Fruit fly (Drosophila melanogaster): ENCODE data around the gene CG43149.
A peak's percentile ranks its signal among the peaks of the same experiment; 100 is the strongest.

Gene CG43149

dm6 chr3L:91933-92332 lies 37.4 kb upstream of the CG43149 start (continued):
- peak; percentile 23 for TF ChIP-seq kni (GFP tag; optimal IDR thresholded peaks at IDR 0.05)
- no peak for TF ChIP-seq ro (GFP tag; IDR thresholded peaks at IDR 0.05)
- TF ChIP-seq CG16779 (GFP tag; IDR thresholded peaks at IDR 0.05) = no peak
- TF ChIP-seq Hmx (GFP tag; optimal IDR thresholded peaks at IDR 0.05) = no peak
- TF ChIP-seq CG6791 (GFP tag; IDR thresholded peaks at IDR 0.05; ENCODE audit: partially characterized antibody) = no peak
- no peak for TF ChIP-seq pb (GFP tag; optimal IDR thresholded peaks at IDR 0.05)
- TF ChIP-seq HLH4C (GFP tag; IDR thresholded peaks at IDR 0.05; ENCODE audit: partially characterized antibody) = no peak
- TF ChIP-seq oc (tag; optimal IDR thresholded peaks at IDR 0.05) = no peak
- TF ChIP-seq Oaz (GFP tag; IDR thresholded peaks at IDR 0.05) = no peak
- no peak for TF ChIP-seq gro (GFP tag; optimal IDR thresholded peaks at IDR 0.05)
- no peak for TF ChIP-seq Dref (GFP tag; IDR thresholded peaks at IDR 0.05)
- TF ChIP-seq CG32532 (GFP tag; IDR thresholded peaks at IDR 0.05) = peak; percentile 11; the same call in 1 of the 2 replicates
- TF ChIP-seq sd (tag; optimal IDR thresholded peaks at IDR 0.05) = peak; percentile 86
- no peak for TF ChIP-seq CG4707 (GFP tag; optimal IDR thresholded peaks at IDR 0.05)
- no peak for TF ChIP-seq fd3F (GFP tag; optimal IDR thresholded peaks at IDR 0.05)
- TF ChIP-seq Rx (GFP tag; IDR thresholded peaks at IDR 0.05) = no peak
- no peak for TF ChIP-seq sqz (GFP tag; optimal IDR thresholded peaks at IDR 0.05)
- peak; percentile 33 for TF ChIP-seq twi (tag; optimal IDR thresholded peaks at IDR 0.05)
- TF ChIP-seq CG8290 (GFP tag; optimal IDR thresholded peaks at IDR 0.05) = no peak
- TF ChIP-seq CG8290 (tag; optimal IDR thresholded peaks at IDR 0.05) = peak in 1 of 2 experiments; percentile 40
- TF ChIP-seq so (GFP tag; IDR thresholded peaks at IDR 0.05) = peak; percentile 74; the same call in 2 of the 3 replicates
- TF ChIP-seq CG2199 (GFP tag; IDR thresholded peaks at IDR 0.05) = peak; percentile 97
- TF ChIP-seq CG4360 (GFP tag; IDR thresholded peaks at IDR 0.05) = 0 out of 2 replicates have a peak, but pooled peaks have one; percentile 44
- TF ChIP-seq z (GFP tag; IDR thresholded peaks at IDR 0.05) = peak; percentile 62; the same call in 1 of the 3 replicates
- TF ChIP-seq CG12769 (tag; optimal IDR thresholded peaks at IDR 0.05) = peak; percentile 73
- no peak for TF ChIP-seq CrebB (tag; optimal IDR thresholded peaks at IDR 0.05)
- no peak for TF ChIP-seq maf-S (GFP tag; optimal IDR thresholded peaks at IDR 0.05)
- TF ChIP-seq gcm (GFP tag; optimal IDR thresholded peaks at IDR 0.05) = no peak
- TF ChIP-seq exex (tag; optimal IDR thresholded peaks at IDR 0.05) = peak; percentile 67
- no peak for TF ChIP-seq CG17568 (GFP tag; optimal IDR thresholded peaks at IDR 0.05)
- TF ChIP-seq Adf1 (GFP tag; IDR thresholded peaks at IDR 0.05) = no peak; the same call in 1 of the 2 replicates
- no peak for TF ChIP-seq CG11398 (GFP tag; optimal IDR thresholded peaks at IDR 0.05)
- peak; percentile 49 for TF ChIP-seq lab (GFP tag; optimal IDR thresholded peaks at IDR 0.05)
- TF ChIP-seq CG4282 (GFP tag; optimal IDR thresholded peaks at IDR 0.05) = no peak
- no peak for TF ChIP-seq CG4617 (GFP tag; optimal IDR thresholded peaks at IDR 0.05; ENCODE audit: borderline replicate concordance)
- no peak for TF ChIP-seq Dll (GFP tag; IDR thresholded peaks at IDR 0.05; ENCODE audit: partially characterized antibody)
- peak; percentile 69 for TF ChIP-seq sug (tag; optimal IDR thresholded peaks at IDR 0.05)
- no peak for TF ChIP-seq btn (GFP tag; optimal IDR thresholded peaks at IDR 0.05)
- peak; percentile 23 for TF ChIP-seq CG15514 (GFP tag; optimal IDR thresholded peaks at IDR 0.05)
- no peak for TF ChIP-seq CG42726 (GFP tag; IDR thresholded peaks at IDR 0.05; ENCODE audit: partially characterized antibody)
- TF ChIP-seq pan (optimal IDR thresholded peaks at IDR 0.05) = no peak
- peak in 1 of 2 experiments; percentile 55 for TF ChIP-seq pan (GFP tag; optimal IDR thresholded peaks at IDR 0.05 in 1 of 2, IDR thresholded peaks at IDR 0.05 in 1 of 2)
- TF ChIP-seq chinmo (GFP tag; IDR thresholded peaks at IDR 0.05; ENCODE audit: partially characterized antibody) = peak; percentile 81; the same call in 1 of the 4 replicates
- no peak for TF ChIP-seq CG7745 (tag; optimal IDR thresholded peaks at IDR 0.05)
- peak; percentile 94 for TF ChIP-seq Hey (tag; optimal IDR thresholded peaks at IDR 0.05)
- 0 out of 2 replicates have a peak, but pooled peaks have one; percentile 10 for TF ChIP-seq HLH3B (GFP tag; IDR thresholded peaks at IDR 0.05)
- TF ChIP-seq Pdp1 (GFP tag; optimal IDR thresholded peaks at IDR 0.05) = peak in 1 of 2 experiments; percentile 89
- TF ChIP-seq fu2 (GFP tag; optimal IDR thresholded peaks at IDR 0.05) = no peak
- TF ChIP-seq Mes4 (GFP tag; optimal IDR thresholded peaks at IDR 0.05) = no peak
- TF ChIP-seq D19B (GFP tag; optimal IDR thresholded peaks at IDR 0.05) = peak; percentile 14
- TF ChIP-seq cad (GFP tag; optimal IDR thresholded peaks at IDR 0.05) = no peak
